Worm (Caenorhabditis elegans): ENCODE measurements around the gene col-36.

The col-36 gene

ce11 chrII:7183493-7184272 is 15.1 kb upstream of the col-36 start, which contains the start of gene pdl-1:
Gene pdl-1, plus strand, starts transcription at chrII:7183801.
- peak; percentile 48 for TF ChIP-seq unc-86 (tag; optimal IDR thresholded peaks at IDR 0.05)
- TF ChIP-seq sptf-1 (tag; optimal IDR thresholded peaks at IDR 0.05), result no peak
- peak; percentile 61 for TF ChIP-seq lin-14 (GFP tag; optimal IDR thresholded peaks at IDR 0.05)
- TF ChIP-seq zip-4 (GFP tag; optimal IDR thresholded peaks at IDR 0.05), result peak; percentile 17
- TF ChIP-seq F16B12.6 (tag; optimal IDR thresholded peaks at IDR 0.05), result peak; percentile 32
- no peak for TF ChIP-seq Y116A8C.19 (tag; optimal IDR thresholded peaks at IDR 0.05; ENCODE audit: borderline replicate concordance)
- TF ChIP-seq hpl-2 (GFP tag; optimal IDR thresholded peaks at IDR 0.05), result no peak
- peak; percentile 17 for TF ChIP-seq irx-1 (tag; optimal IDR thresholded peaks at IDR 0.05)
- peak; percentile 10 for TF ChIP-seq C04F5.9 (tag; optimal IDR thresholded peaks at IDR 0.05)
- peak in 3 of 6 experiments; percentile 24 to 61 (median 58) for TF ChIP-seq elt-3 (tag; optimal IDR thresholded peaks at IDR 0.05)
- peak; percentile 65 for TF ChIP-seq tbx-2 (tag; optimal IDR thresholded peaks at IDR 0.05)
- TF ChIP-seq lsy-2 (tag; optimal IDR thresholded peaks at IDR 0.05), result peak; percentile 61 to 72
- TF ChIP-seq lin-15B (tag; optimal IDR thresholded peaks at IDR 0.05), result no peak
- TF ChIP-seq lin-39 (tag; optimal IDR thresholded peaks at IDR 0.05), result no peak
- TF ChIP-seq vab-15 (tag; optimal IDR thresholded peaks at IDR 0.05), result no peak
- peak; percentile 73 for TF ChIP-seq nhr-71 (tag; optimal IDR thresholded peaks at IDR 0.05)
- TF ChIP-seq hlh-4 (tag; optimal IDR thresholded peaks at IDR 0.05), result no peak
- peak; percentile 79 for TF ChIP-seq rnt-1 (tag; optimal IDR thresholded peaks at IDR 0.05)
- TF ChIP-seq fos-1 (tag; optimal IDR thresholded peaks at IDR 0.05), result no peak
- no peak for TF ChIP-seq nhr-12 (tag; optimal IDR thresholded peaks at IDR 0.05)
- TF ChIP-seq efl-3 (GFP tag; optimal IDR thresholded peaks at IDR 0.05), result no peak
- no peak for TF ChIP-seq ama-1 (optimal IDR thresholded peaks at IDR 0.05)
- TF ChIP-seq fkh-8 (tag; optimal IDR thresholded peaks at IDR 0.05), result peak; percentile 62
- TF ChIP-seq efl-1 (optimal IDR thresholded peaks at IDR 0.05), result peak; percentile 44 to 60
- peak; percentile 35 to 96 for TF ChIP-seq efl-1 (GFP tag; optimal IDR thresholded peaks at IDR 0.05 in 1 of 2)
- peak; percentile 15 for TF ChIP-seq unc-130 (tag; optimal IDR thresholded peaks at IDR 0.05)
- TF ChIP-seq fkh-10 (GFP tag; optimal IDR thresholded peaks at IDR 0.05), result peak; percentile 64
- no peak for TF ChIP-seq ceh-8 (GFP tag; optimal IDR thresholded peaks at IDR 0.05)
- TF ChIP-seq aha-1 (tag; optimal IDR thresholded peaks at IDR 0.05), result no peak
- peak; percentile 64 for TF ChIP-seq xbp-1 (tag; optimal IDR thresholded peaks at IDR 0.05)
- no peak for TF ChIP-seq egl-27 (tag; optimal IDR thresholded peaks at IDR 0.05)
- peak in 1 of 2 experiments; percentile 79 for TF ChIP-seq mdl-1 (tag; optimal IDR thresholded peaks at IDR 0.05)
- no peak for TF ChIP-seq fkh-4 (tag; optimal IDR thresholded peaks at IDR 0.05; ENCODE audit: borderline replicate concordance)
- no peak for TF ChIP-seq mab-9 (GFP tag; IDR thresholded peaks at IDR 0.05)
- TF ChIP-seq unc-98 (GFP tag; IDR thresholded peaks at IDR 0.05), result no peak
- 0 out of 2 replicates have a peak, but pooled peaks have one; percentile 42 for TF ChIP-seq ceh-88 (GFP tag; IDR thresholded peaks at IDR 0.05)
- TF ChIP-seq nhr-77 (tag; optimal IDR thresholded peaks at IDR 0.05), result no peak
- peak; percentile 87 for TF ChIP-seq lir-3 (tag; optimal IDR thresholded peaks at IDR 0.05; ENCODE audit: poor library complexity)
- no peak for TF ChIP-seq ceh-63 (GFP tag; optimal IDR thresholded peaks at IDR 0.05)
- peak; percentile 38 for TF ChIP-seq egl-13 (tag; optimal IDR thresholded peaks at IDR 0.05)
- peak; percentile 73 for TF ChIP-seq nhr-19 (GFP tag; conservative IDR thresholded peaks at IDR 0.05)
- no peak for TF ChIP-seq nhr-90 (tag; optimal IDR thresholded peaks at IDR 0.05; ENCODE audit: poor library complexity)
- peak; percentile 73 for TF ChIP-seq nhr-20 (tag; optimal IDR thresholded peaks at IDR 0.05)
- peak; percentile 35 to 83 (median 68) for TF ChIP-seq ceh-82 (tag; optimal IDR thresholded peaks at IDR 0.05)
- peak; percentile 27 for TF ChIP-seq lin-13 (GFP tag; optimal IDR thresholded peaks at IDR 0.05)
- TF ChIP-seq ets-5 (GFP tag; IDR thresholded peaks at IDR 0.05), result no peak
- no peak for TF ChIP-seq nhr-28 (tag; optimal IDR thresholded peaks at IDR 0.05)
- TF ChIP-seq sup-37 (GFP tag; optimal IDR thresholded peaks at IDR 0.05), result no peak
- TF ChIP-seq elt-2 (tag; optimal IDR thresholded peaks at IDR 0.05), result peak; percentile 46
- no peak for TF ChIP-seq nhr-84 (tag; optimal IDR thresholded peaks at IDR 0.05)
- TF ChIP-seq hlh-17 (GFP tag; optimal IDR thresholded peaks at IDR 0.05; ENCODE audit: borderline replicate concordance), result no peak
